Worm (Caenorhabditis elegans) whole organism, L2 larva: ENCODE measurements around the gene K01H12.4.

ENCODE experiments used
- C34F6.9 ChIP-seq: fragments of 150-350 bp; optimal IDR thresholded peaks from 2 replicates; lab custom pipeline; 2014; ENCODE audit warnings: missing biosample characterization, missing genetic modification characterization
- F13H6.1 ChIP-seq: sonication (generic microtip); optimal IDR thresholded peaks from 2 replicates; lab custom pipeline; 2016; ENCODE audit warnings: missing genetic modification characterization, missing compliant biosample characterization
- R02D3.7 ChIP-seq: fragments of 150-350 bp; optimal IDR thresholded peaks from 2 replicates; lab custom pipeline; 2014; ENCODE audit warnings: missing biosample characterization, missing genetic modification characterization
- Y55F3AM.14 ChIP-seq: fragments of 200-800 bp; sonication (Bioruptor generic); optimal IDR thresholded peaks from 2 replicates; lab custom pipeline; 2018; ENCODE audit warnings: mild to moderate bottlenecking, missing genetic modification characterization, missing compliant biosample characterization
- ZK546.5 ChIP-seq: sonication (generic microtip); optimal IDR thresholded peaks from 2 replicates; lab custom pipeline; 2017; ENCODE audit warnings: missing biosample characterization, missing genetic modification characterization
- aly-2 ChIP-seq: fragments of 150-350 bp; optimal IDR thresholded peaks from 2 replicates; lab custom pipeline; 2014; ENCODE audit warnings: missing biosample characterization, missing genetic modification characterization
- ama-1 ChIP-seq: fragments of 150-350 bp; optimal IDR thresholded peaks from 2 replicates; lab custom pipeline; 2018; ENCODE audit warnings: inconsistent platforms
- blmp-1 ChIP-seq: sonication (generic microtip); optimal IDR thresholded peaks from 2 replicates; lab custom pipeline; 2017; ENCODE audit warnings: missing genetic modification characterization, mild to moderate bottlenecking, missing compliant biosample characterization, antibody characterized with exemption, moderate library complexity; ENCODE audit not compliant: insufficient read depth
- ceh-16 ChIP-seq: fragments of 150-350 bp; optimal IDR thresholded peaks from 2 replicates; lab custom pipeline; 2014; ENCODE audit warnings: missing biosample characterization, missing genetic modification characterization
- ceh-82 ChIP-seq: fragments of 150-350 bp; optimal IDR thresholded peaks from 2 replicates; lab custom pipeline; 2014; ENCODE audit warnings: missing biosample characterization, missing genetic modification characterization
- crh-2 ChIP-seq: sonication (generic microtip); optimal IDR thresholded peaks from 2 replicates; lab custom pipeline; 2017; ENCODE audit warnings: missing biosample characterization, missing genetic modification characterization
- dmd-4 ChIP-seq: sonication (generic microtip); optimal IDR thresholded peaks from 2 replicates; lab custom pipeline; 2017; ENCODE audit warnings: missing biosample characterization, missing genetic modification characterization
- egl-27 ChIP-seq: sonication (generic microtip); optimal IDR thresholded peaks from 3 replicates; lab custom pipeline; 2017; ENCODE audit warnings: missing biosample characterization, missing genetic modification reagents, missing genetic modification characterization
- elt-1 ChIP-seq: fragments of 150-350 bp; optimal IDR thresholded peaks from 2 replicates; lab custom pipeline; 2014; ENCODE audit warnings: missing biosample characterization, missing genetic modification characterization
- elt-3 ChIP-seq: sonication (generic microtip); optimal IDR thresholded peaks from 2 replicates; lab custom pipeline; 2017; ENCODE audit warnings: missing biosample characterization, missing genetic modification characterization
- fos-1 ChIP-seq: fragments of 150-350 bp; optimal IDR thresholded peaks from 2 replicates; lab custom pipeline; 2014; ENCODE audit warnings: missing biosample characterization, missing genetic modification characterization
- gmeb-1 ChIP-seq: fragments of 150-350 bp; optimal IDR thresholded peaks from 2 replicates; lab custom pipeline; 2014; ENCODE audit warnings: missing biosample characterization, missing genetic modification characterization
- lin-11 ChIP-seq: fragments of 150-350 bp; sonication (generic microtip); optimal IDR thresholded peaks from 2 replicates; lab custom pipeline; 2014; ENCODE audit warnings: missing biosample characterization, missing genetic modification characterization, inconsistent platforms, mixed read lengths
- lin-13 ChIP-seq: fragments of 150-350 bp; optimal IDR thresholded peaks from 2 replicates; lab custom pipeline; 2014; ENCODE audit warnings: missing biosample characterization, missing genetic modification reagents, missing genetic modification characterization
- lin-39 ChIP-seq: fragments of 150-350 bp; optimal IDR thresholded peaks from 2 replicates; lab custom pipeline; 2014; ENCODE audit warnings: missing biosample characterization, missing genetic modification reagents, missing genetic modification characterization
- lsy-2 ChIP-seq, 2 experiments: fragments of 150-350 bp in 1 of 2; sonication (generic microtip) in 1 of 2; optimal IDR thresholded peaks; 2 replicates each; lab custom pipeline; 2014 to 2017; ENCODE audit warnings: missing biosample characterization in 2 of 2, missing genetic modification characterization in 2 of 2
- mab-5 ChIP-seq: fragments of 150-350 bp; optimal IDR thresholded peaks from 2 replicates; lab custom pipeline; 2014; ENCODE audit warnings: missing biosample characterization, missing genetic modification characterization
- mbf-1 ChIP-seq: sonication (generic microtip); optimal IDR thresholded peaks from 2 replicates; lab custom pipeline; 2017; ENCODE audit warnings: missing biosample characterization, missing genetic modification characterization
- mdl-1 ChIP-seq, 2 experiments: fragments of 150-350 bp in 1 of 2; sonication (generic microtip) in 1 of 2; optimal IDR thresholded peaks; 2 replicates each; lab custom pipeline; 2017; ENCODE audit warnings: missing biosample characterization in 2 of 2, missing genetic modification characterization in 2 of 2
- nhr-10 ChIP-seq: sonication (generic microtip); optimal IDR thresholded peaks from 2 replicates; lab custom pipeline; 2017; ENCODE audit warnings: missing biosample characterization, missing genetic modification characterization
- nhr-11 ChIP-seq: fragments of 150-350 bp; optimal IDR thresholded peaks from 2 replicates; lab custom pipeline; 2014; ENCODE audit warnings: missing biosample characterization, missing genetic modification characterization
- nhr-12 ChIP-seq: fragments of 150-350 bp; optimal IDR thresholded peaks from 2 replicates; lab custom pipeline; 2014; ENCODE audit warnings: missing biosample characterization, missing genetic modification characterization
- nhr-129 ChIP-seq: fragments of 150-350 bp; optimal IDR thresholded peaks from 2 replicates; lab custom pipeline; 2014; ENCODE audit warnings: missing biosample characterization, missing genetic modification characterization
- nhr-21 ChIP-seq: fragments of 150-350 bp; optimal IDR thresholded peaks from 2 replicates; lab custom pipeline; 2014; ENCODE audit warnings: missing biosample characterization, missing genetic modification characterization
- nhr-23 ChIP-seq: fragments of 150-350 bp; optimal IDR thresholded peaks from 2 replicates; lab custom pipeline; 2014; ENCODE audit warnings: missing biosample characterization, missing genetic modification reagents, missing genetic modification characterization
- nhr-237 ChIP-seq: fragments of 150-350 bp; optimal IDR thresholded peaks from 2 replicates; lab custom pipeline; 2014; ENCODE audit warnings: missing biosample characterization, missing genetic modification characterization
- nhr-25 ChIP-seq: fragments of 150-350 bp; sonication (generic microtip); optimal IDR thresholded peaks from 3 replicates; lab custom pipeline; 2014; ENCODE audit warnings: missing biosample characterization, missing genetic modification characterization
- nhr-6 ChIP-seq: fragments of 150-350 bp; optimal IDR thresholded peaks from 2 replicates; lab custom pipeline; 2014; ENCODE audit warnings: missing biosample characterization, missing genetic modification characterization
- nhr-77 ChIP-seq: fragments of 150-350 bp; optimal IDR thresholded peaks from 2 replicates; lab custom pipeline; 2014; ENCODE audit warnings: missing biosample characterization, missing genetic modification characterization
- peb-1 ChIP-seq: fragments of 150-350 bp; optimal IDR thresholded peaks from 2 replicates; lab custom pipeline; 2014; ENCODE audit warnings: missing biosample characterization, missing genetic modification characterization
- sem-4 ChIP-seq: fragments of 150-350 bp; optimal IDR thresholded peaks from 2 replicates; lab custom pipeline; 2014; ENCODE audit warnings: missing biosample characterization, missing genetic modification reagents, missing genetic modification characterization
- skn-1 ChIP-seq: sonication (generic microtip); optimal IDR thresholded peaks from 2 replicates; lab custom pipeline; 2017; ENCODE audit warnings: missing biosample characterization, missing genetic modification characterization
- sma-3 ChIP-seq: sonication (generic microtip); optimal IDR thresholded peaks from 2 replicates; lab custom pipeline; 2016; ENCODE audit warnings: missing genetic modification reagents, missing genetic modification characterization, missing compliant biosample characterization
- sma-9 ChIP-seq, 2 experiments: fragments of 150-350 bp in 1 of 2; sonication (generic microtip) in 1 of 2; optimal IDR thresholded peaks; 2 replicates each; lab custom pipeline; 2014 to 2016; ENCODE audit warnings: missing genetic modification characterization in 2 of 2, mild to moderate bottlenecking in 1 of 2, missing biosample characterization in 1 of 2, missing compliant biosample characterization in 1 of 2, missing genetic modification reagents in 1 of 2, moderate library complexity in 1 of 2
- snpc-4 ChIP-seq: fragments of 150-350 bp; optimal IDR thresholded peaks from 2 replicates; lab custom pipeline; 2014; ENCODE audit warnings: missing biosample characterization, missing genetic modification characterization
- unc-39 ChIP-seq: fragments of 150-350 bp; optimal IDR thresholded peaks from 2 replicates; lab custom pipeline; 2014; ENCODE audit warnings: missing biosample characterization, missing genetic modification characterization
- unc-55 ChIP-seq: fragments of 150-350 bp; sonication (generic microtip); optimal IDR thresholded peaks from 3 replicates; lab custom pipeline; 2014; ENCODE audit warnings: missing biosample characterization, missing genetic modification reagents, missing genetic modification characterization
- unc-62 ChIP-seq: fragments of 150-350 bp; optimal IDR thresholded peaks from 2 replicates; lab custom pipeline; 2014; ENCODE audit warnings: missing biosample characterization, missing genetic modification reagents, missing genetic modification characterization
- zag-1 ChIP-seq: fragments of 150-350 bp; optimal IDR thresholded peaks from 2 replicates; lab custom pipeline; 2014; ENCODE audit warnings: missing biosample characterization, missing genetic modification characterization
- ztf-1 ChIP-seq: fragments of 200-800 bp; sonication (Bioruptor generic); conservative IDR thresholded peaks from 2 replicates; pipeline ENCODE4 v1.3.6; 2022; ENCODE audit warnings: missing genetic modification characterization, missing compliant biosample characterization
- ztf-11 ChIP-seq: sonication (generic microtip); optimal IDR thresholded peaks from 2 replicates; lab custom pipeline; 2017; ENCODE audit warnings: missing biosample characterization, missing genetic modification characterization
- ztf-4 ChIP-seq: fragments of 150-350 bp; optimal IDR thresholded peaks from 2 replicates; lab custom pipeline; 2014; ENCODE audit warnings: missing biosample characterization, missing genetic modification characterization

Gene K01H12.4

DNA sequence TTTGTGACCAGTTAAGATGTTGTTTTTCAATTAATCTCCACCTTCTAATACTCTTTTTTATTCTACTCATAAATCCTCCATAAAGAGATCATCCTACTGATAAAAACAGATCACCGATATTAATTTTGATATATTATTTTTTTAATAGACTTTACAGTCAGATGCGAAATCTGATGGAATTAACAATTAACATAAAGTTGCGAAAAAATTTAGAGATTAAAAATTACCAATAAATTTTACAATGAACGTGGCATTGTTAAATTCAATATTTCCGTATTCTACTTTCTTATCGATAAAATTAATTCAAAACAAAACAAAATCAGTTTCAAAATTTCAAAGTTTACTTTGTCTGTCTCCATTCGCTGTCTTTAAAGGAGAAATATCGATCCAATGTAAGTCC, at the start of gene K01H12.4:
TSS of gene K01H12.4 (plus strand) at position 301 of the 400 bp plus-strand sequence.
- TF ChIP-seq elt-1 (tag; lab: Kevin White, UChicago) (no peak), lin-39 (tag; lab: Kevin White, UChicago) (no peak), mbf-1 (tag; lab: Kevin White, UChicago) (no peak), crh-2 (no peak), ama-1 (lab: Kevin White, UChicago) (no peak), C34F6.9 (tag; lab: Kevin White, UChicago) (no peak), unc-62 (GFP tag; lab: Kevin White, UChicago) (no peak), mdl-1 (tag; optimal IDR thresholded peaks at IDR 0.05; lab: Kevin White, UChicago) (no peak), skn-1 (no peak), sma-9 (GFP tag; optimal IDR thresholded peaks at IDR 0.05; lab: Kevin White, UChicago) (no peak), sma-9 (tag; optimal IDR thresholded peaks at IDR 0.05; lab: Kevin White, UChicago) (no peak), blmp-1 (tag; lab: Kevin White, UChicago) (no peak), nhr-11 (tag; lab: Kevin White, UChicago) (no peak)
- TF ChIP-seq, all 48 proteins: peak for 0

DNA sequence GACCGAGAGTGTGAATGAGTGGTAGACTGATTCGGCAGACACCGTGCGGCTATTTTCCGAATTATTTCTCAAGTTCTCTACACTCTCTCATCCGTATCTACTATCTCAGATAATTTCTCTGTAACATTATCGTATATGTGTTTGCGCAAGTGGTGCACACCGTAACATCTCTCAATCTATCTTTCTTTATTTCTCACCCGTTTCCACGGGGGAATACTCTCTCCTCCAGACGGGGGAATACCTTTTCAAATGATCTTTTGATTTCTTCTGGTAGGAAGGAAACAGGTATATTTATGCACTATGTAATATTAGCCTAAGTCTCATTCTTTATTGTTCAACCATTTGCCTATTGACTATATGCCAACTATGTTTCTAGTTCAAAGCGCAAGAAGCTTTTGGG, 45.8 kb upstream of the K01H12.4 start:
- TF ChIP-seq F13H6.1 (tag; lab: Kevin White, UChicago) (peak; percentile 22), sma-9 (GFP tag; optimal IDR thresholded peaks at IDR 0.05; lab: Kevin White, UChicago) (peak; percentile 90), sma-9 (tag; optimal IDR thresholded peaks at IDR 0.05; lab: Kevin White, UChicago) (no peak), R02D3.7 (no peak)

DNA sequence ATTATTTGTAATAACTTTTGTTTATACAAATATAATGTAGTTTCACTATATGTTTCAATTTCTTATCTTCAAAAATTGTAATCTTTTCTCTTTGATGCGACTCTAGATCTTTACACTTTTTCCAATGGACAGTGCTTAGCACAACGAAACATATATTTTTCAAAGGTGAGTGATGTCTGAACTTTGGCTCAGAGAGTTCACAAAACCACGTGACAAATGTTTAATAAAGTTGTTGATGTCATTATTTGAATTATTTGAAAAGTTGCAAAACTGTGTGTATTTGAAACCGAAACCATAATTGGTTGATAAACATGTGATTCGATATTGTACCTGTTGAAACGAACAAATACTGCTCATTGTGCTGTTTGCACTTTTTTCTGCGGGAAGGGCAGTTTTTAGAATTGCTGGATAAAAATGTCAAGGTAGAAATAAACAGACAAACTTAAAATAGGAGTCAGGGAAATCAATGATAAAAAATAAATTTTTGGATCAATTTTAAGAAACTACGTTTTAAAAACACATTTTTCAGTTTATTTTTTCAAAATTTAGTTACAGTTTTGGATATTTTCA, 44.7 kb upstream of the K01H12.4 start:
- TF ChIP-seq blmp-1 (tag; lab: Kevin White, UChicago) (no peak), ama-1 (lab: Kevin White, UChicago) (no peak), nhr-77 (tag; lab: Kevin White, UChicago) (no peak), sma-3 (GFP tag; lab: Kevin White, UChicago) (no peak), unc-39 (tag; lab: Kevin White, UChicago) (no peak), elt-1 (tag; lab: Kevin White, UChicago) (no peak), sem-4 (tag; lab: Kevin White, UChicago) (no peak), nhr-21 (tag; lab: Kevin White, UChicago) (no peak), C34F6.9 (tag; lab: Kevin White, UChicago) (no peak), lin-13 (GFP tag; lab: Kevin White, UChicago) (no peak), ztf-4 (tag; lab: Kevin White, UChicago) (peak; percentile 38), sma-9 (GFP tag; optimal IDR thresholded peaks at IDR 0.05; lab: Kevin White, UChicago) (peak; percentile 77), sma-9 (tag; optimal IDR thresholded peaks at IDR 0.05; lab: Kevin White, UChicago) (no peak), lsy-2 (tag; optimal IDR thresholded peaks at IDR 0.05; lab: Kevin White, UChicago) (peak in 1 of 2 experiments; percentile 39), crh-2 (peak; percentile 44), unc-55 (GFP tag; lab: Kevin White, UChicago) (no peak), unc-62 (GFP tag; lab: Kevin White, UChicago) (no peak), mdl-1 (tag; optimal IDR thresholded peaks at IDR 0.05; lab: Kevin White, UChicago) (no peak), snpc-4 (no peak), lin-11 (tag; lab: Kevin White, UChicago) (no peak), gmeb-1 (no peak), nhr-6 (no peak), mab-5 (no peak), mbf-1 (tag; lab: Kevin White, UChicago) (no peak), ceh-16 (no peak), dmd-4 (tag; lab: Kevin White, UChicago) (no peak), lin-39 (tag; lab: Kevin White, UChicago) (no peak), ZK546.5 (tag; lab: Kevin White, UChicago) (no peak), Y55F3AM.14 (GFP tag; lab: Kevin White, UChicago) (no peak), ztf-1 (GFP tag; lab: Robert Waterston, UW) (no peak), egl-27 (tag; lab: Kevin White, UChicago) (no peak), fos-1 (tag; lab: Kevin White, UChicago) (no peak), nhr-237 (no peak), R02D3.7 (no peak), ztf-11 (no peak), F13H6.1 (tag; lab: Kevin White, UChicago) (peak; percentile 59), ceh-82 (no peak), nhr-10 (tag; lab: Kevin White, UChicago) (no peak), nhr-12 (tag; lab: Kevin White, UChicago) (no peak), elt-3 (tag; lab: Kevin White, UChicago) (no peak), aly-2 (no peak), nhr-25 (no peak), nhr-129 (tag; lab: Kevin White, UChicago) (peak; percentile 3), skn-1 (no peak), peb-1 (no peak), nhr-11 (tag; lab: Kevin White, UChicago) (no peak), nhr-23 (tag; lab: Kevin White, UChicago) (no peak), zag-1 (tag; lab: Kevin White, UChicago) (no peak)
